Fruit fly (Drosophila melanogaster): Measurements from ENCODE around the gene CG14841.

The CG14841 gene

dm6 chr3R:14291431-14291830, 29.2 kb upstream of the CG14841 start (continued):
- TF ChIP-seq CG12744 (GFP tag; optimal IDR thresholded peaks at IDR 0.05) (no peak), CG17385 (GFP tag; optimal IDR thresholded peaks at IDR 0.05) (peak; percentile 3), Blimp-1 (GFP tag; optimal IDR thresholded peaks at IDR 0.05) (peak; percentile 33), dysf (GFP tag; IDR thresholded peaks at IDR 0.05) (peak; percentile 34; the same call in 1 of the 3 replicates), CG2875 (GFP tag; optimal IDR thresholded peaks at IDR 0.05) (no peak), lab (GFP tag; optimal IDR thresholded peaks at IDR 0.05) (peak; percentile 16), ac (GFP tag; optimal IDR thresholded peaks at IDR 0.05) (no peak), CG3163 (GFP tag; optimal IDR thresholded peaks at IDR 0.05) (no peak), dmrt99B (tag; optimal IDR thresholded peaks at IDR 0.05) (peak; percentile 19), CG31365 (tag; optimal IDR thresholded peaks at IDR 0.05) (no peak), BtbVII (GFP tag; optimal IDR thresholded peaks at IDR 0.05) (no peak), Rx (GFP tag; IDR thresholded peaks at IDR 0.05) (peak; percentile 3; the same call in 1 of the 2 replicates), bsh (GFP tag; optimal IDR thresholded peaks at IDR 0.05) (peak; percentile 19 to 72), Myb (GFP tag; optimal IDR thresholded peaks at IDR 0.05) (no peak), CG34376 (GFP tag; optimal IDR thresholded peaks at IDR 0.05) (no peak), NC2α (GFP tag; optimal IDR thresholded peaks at IDR 0.05) (no peak), amos (GFP tag; IDR thresholded peaks at IDR 0.05; ENCODE audit: partially characterized antibody) (no peak), oc (tag; optimal IDR thresholded peaks at IDR 0.05) (no peak), NfI (GFP tag; optimal IDR thresholded peaks at IDR 0.05) (no peak), Gsc (GFP tag; IDR thresholded peaks at IDR 0.05) (no peak), Fer3 (tag; optimal IDR thresholded peaks at IDR 0.05) (peak; percentile 7), CoRest (tag; optimal IDR thresholded peaks at IDR 0.05) (no peak), unpg (GFP tag; optimal IDR thresholded peaks at IDR 0.05) (peak; percentile 32), Scr (GFP tag; IDR thresholded peaks at IDR 0.05; ENCODE audit: partially characterized antibody) (no peak), CG17328 (GFP tag; IDR thresholded peaks at IDR 0.05) (0 out of 2 replicates have a peak, but pooled peaks have one; percentile 11), Side (GFP tag; optimal IDR thresholded peaks at IDR 0.05) (no peak), CG30403 (GFP tag; optimal IDR thresholded peaks at IDR 0.05) (peak; percentile 7), CG2678 (tag; optimal IDR thresholded peaks at IDR 0.05) (peak; percentile 46), CG11696 (GFP tag; IDR thresholded peaks at IDR 0.05) (peak; percentile 51), Hr51 (GFP tag; optimal IDR thresholded peaks at IDR 0.05) (peak in 1 of 2 experiments; percentile 47), CG3838 (GFP tag; optimal IDR thresholded peaks at IDR 0.05) (no peak), Drgx (GFP tag; IDR thresholded peaks at IDR 0.05) (peak; percentile 81), eve (GFP tag; optimal IDR thresholded peaks at IDR 0.05) (no peak), CG14710 (tag; optimal IDR thresholded peaks at IDR 0.05) (no peak), CG5180 (GFP tag; optimal IDR thresholded peaks at IDR 0.05) (peak; percentile 6), lmd (GFP tag; IDR thresholded peaks at IDR 0.05) (peak; percentile 22; the same call in 1 of the 2 replicates), Deaf1 (tag; optimal IDR thresholded peaks at IDR 0.05) (no peak), CG9876 (GFP tag; optimal IDR thresholded peaks at IDR 0.05) (no peak), CG17361 (GFP tag; IDR thresholded peaks at IDR 0.05) (0 out of 3 replicates have a peak, but pooled peaks have one; percentile 33), CrebB (tag; optimal IDR thresholded peaks at IDR 0.05) (no peak), CG16779 (GFP tag; IDR thresholded peaks at IDR 0.05) (no peak), peb (GFP tag; IDR thresholded peaks at IDR 0.05) (no peak), ranshi (GFP tag; IDR thresholded peaks at IDR 0.05) (no peak), Hmr (GFP tag; optimal IDR thresholded peaks at IDR 0.05) (peak; percentile 2), row (GFP tag; IDR thresholded peaks at IDR 0.05) (peak; percentile 48; the same call in 2 of the 3 replicates), p53 (GFP tag; optimal IDR thresholded peaks at IDR 0.05) (no peak), nom (GFP tag; optimal IDR thresholded peaks at IDR 0.05) (peak; percentile 74), pfk (GFP tag; optimal IDR thresholded peaks at IDR 0.05) (no peak), CG10979 (tag; optimal IDR thresholded peaks at IDR 0.05) (peak; percentile 16), CG13424 (tag; optimal IDR thresholded peaks at IDR 0.05) (peak; percentile 17)

All from whole organism, embryonic.